Worm (Caenorhabditis elegans): ENCODE data around the gene R10D12.7.

- no peak for TF ChIP-seq ama-1 (optimal IDR thresholded peaks at IDR 0.05)
- no peak for TF ChIP-seq F13C5.2 (tag; optimal IDR thresholded peaks at IDR 0.05)
- TF ChIP-seq hnd-1 (tag; optimal IDR thresholded peaks at IDR 0.05) = no peak
- no peak for TF ChIP-seq hmbx-1 (tag; optimal IDR thresholded peaks at IDR 0.05)
- no peak for TF ChIP-seq pes-1 (GFP tag; IDR thresholded peaks at IDR 0.05)
- no peak for TF ChIP-seq flt-1 (GFP tag; IDR thresholded peaks at IDR 0.05)
These were observed 33.7 kb upstream of the R10D12.7 start, which contains the start of gene str-252 for ce11 chrV:13916196-13916595.

All from whole organism, early embryonic.